Worm (Caenorhabditis elegans) whole organism, L4/young adult: ENCODE data around the gene srw-21.

ENCODE experiments used
- W03F9.2 ChIP-seq: fragments of 150-350 bp; optimal IDR thresholded peaks from 2 replicates; lab custom pipeline; 2014; ENCODE audit warnings: missing biosample characterization, missing genetic modification characterization
- dao-5 ChIP-seq: sonication (generic microtip); optimal IDR thresholded peaks from 2 replicates; lab custom pipeline; 2016; ENCODE audit warnings: missing genotype, missing genetic modification characterization, moderate library complexity, missing compliant biosample characterization

DNA sequence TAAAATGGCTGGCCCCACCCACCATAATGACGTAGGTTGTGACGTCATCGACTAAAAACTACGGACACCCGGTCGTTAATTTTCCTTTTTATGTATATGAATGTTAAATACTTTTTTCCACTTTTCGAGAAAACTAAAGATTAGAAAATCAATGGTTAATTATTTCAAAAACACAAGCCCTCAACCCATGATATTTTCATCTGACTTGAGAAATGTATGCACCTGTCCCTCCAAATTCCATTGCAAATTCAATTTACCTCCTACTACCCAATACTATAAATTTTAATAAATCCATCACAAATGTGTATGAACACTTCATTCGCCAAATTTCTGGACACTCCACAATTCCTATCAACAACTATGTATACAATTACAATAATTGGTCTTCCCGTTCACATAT lies 41.2 kb downstream of the srw-21 start, which contains the start of gene srh-276:
- TF ChIP-seq dao-5 (no peak), W03F9.2 (tag; lab: Kevin White, UChicago) (no peak)
